Worm (Caenorhabditis elegans) whole organism, mixed stage, embryonic: ENCODE measurements around the gene H14E04.2.

ENCODE experiments used
- lin-13 ChIP-seq: fragments of 150-350 bp; optimal IDR thresholded peaks from 2 replicates; lab custom pipeline; 2014; ENCODE audit warnings: missing biosample characterization, missing genetic modification characterization
- mep-1 ChIP-seq: fragments of 150-350 bp; optimal IDR thresholded peaks from 2 replicates; lab custom pipeline; 2017; ENCODE audit warnings: missing biosample characterization, missing genetic modification reagents, missing genetic modification characterization, inconsistent platforms
- nhr-12 ChIP-seq: fragments of 150-350 bp; optimal IDR thresholded peaks from 2 replicates; lab custom pipeline; 2014; ENCODE audit warnings: missing biosample characterization, missing genetic modification characterization
- snpc-4 ChIP-seq: fragments of 150-350 bp; optimal IDR thresholded peaks from 2 replicates; lab custom pipeline; 2014; ENCODE audit warnings: missing biosample characterization, missing genetic modification characterization
- unc-62 ChIP-seq: fragments of 150-350 bp; optimal IDR thresholded peaks from 2 replicates; lab custom pipeline; 2014; ENCODE audit warnings: missing biosample characterization, missing genetic modification reagents, missing genetic modification characterization
- ztf-11 ChIP-seq: fragments of 150-350 bp; optimal IDR thresholded peaks from 2 replicates; lab custom pipeline; 2014; ENCODE audit warnings: missing biosample characterization, missing genetic modification characterization

DNA sequence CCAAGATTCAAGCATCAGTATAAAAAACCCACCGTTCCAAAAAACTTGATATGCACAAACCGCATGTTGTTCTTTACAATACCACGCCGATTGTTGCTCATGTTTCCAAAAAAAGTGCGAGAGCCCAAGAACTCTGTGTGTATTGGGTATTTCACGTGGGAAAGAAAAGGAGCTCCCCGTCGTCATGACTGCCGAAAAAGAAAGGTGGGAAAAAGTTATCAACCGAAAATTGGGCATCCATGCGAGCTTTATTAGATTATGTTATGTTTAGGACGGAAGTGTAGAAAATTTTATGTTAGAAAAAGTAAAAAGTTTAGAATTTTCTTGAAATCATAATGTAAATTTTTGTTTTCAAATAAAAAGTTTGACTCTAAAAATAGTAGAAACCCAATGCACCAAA, 7.6 kb upstream of the H14E04.2 start, which contains the start of gene H04J21.4:
- no peak for TF ChIP-seq ztf-11 (tag; lab: Kevin White, UChicago)
- TF ChIP-seq mep-1: no peak
- no peak for TF ChIP-seq unc-62 (GFP tag; lab: Kevin White, UChicago)
- TF ChIP-seq nhr-12 (tag; lab: Kevin White, UChicago): no peak
- TF ChIP-seq snpc-4 (tag; lab: Kevin White, UChicago): no peak
- no peak for TF ChIP-seq lin-13 (tag; lab: Kevin White, UChicago)
